Fruit fly (Drosophila melanogaster): ENCODE results near the gene Inx2.

The Inx2 gene

dm6 chrX:7034892-7035291 lies 36.4 kb downstream of the Inx2 start:
- TF ChIP-seq CG5204 (GFP tag; optimal IDR thresholded peaks at IDR 0.05) (no peak), cnc (optimal IDR thresholded peaks at IDR 0.05) (no peak), Clk (GFP tag; optimal IDR thresholded peaks at IDR 0.05) (no peak), kay (GFP tag; ENCODE audit: borderline replicate concordance) (no peak)

- TF ChIP-seq CG12768 (GFP tag; optimal IDR thresholded peaks at IDR 0.05) (no peak), pad (GFP tag; optimal IDR thresholded peaks at IDR 0.05) (no peak), toe (GFP tag; optimal IDR thresholded peaks at IDR 0.05) (no peak), Clk (GFP tag; optimal IDR thresholded peaks at IDR 0.05) (no peak), cnc (optimal IDR thresholded peaks at IDR 0.05) (no peak), bab1 (GFP tag; optimal IDR thresholded peaks at IDR 0.05) (no peak), CG7045 (GFP tag; optimal IDR thresholded peaks at IDR 0.05) (no peak), ovo (GFP tag; optimal IDR thresholded peaks at IDR 0.05) (no peak), cic (GFP tag; optimal IDR thresholded peaks at IDR 0.05) (no peak), Crg-1 (GFP tag; optimal IDR thresholded peaks at IDR 0.05) (no peak), CG7101 (tag; optimal IDR thresholded peaks at IDR 0.05) (no peak), kay (GFP tag; ENCODE audit: borderline replicate concordance) (no peak), CG1620 (GFP tag; optimal IDR thresholded peaks at IDR 0.05) (no peak), Hr96 (GFP tag; optimal IDR thresholded peaks at IDR 0.05) (no peak), Mnt (GFP tag; optimal IDR thresholded peaks at IDR 0.05) (no peak)
These were observed 38.6 kb downstream of the Inx2 start for dm6 chrX:7037061-7037460.

DNA sequence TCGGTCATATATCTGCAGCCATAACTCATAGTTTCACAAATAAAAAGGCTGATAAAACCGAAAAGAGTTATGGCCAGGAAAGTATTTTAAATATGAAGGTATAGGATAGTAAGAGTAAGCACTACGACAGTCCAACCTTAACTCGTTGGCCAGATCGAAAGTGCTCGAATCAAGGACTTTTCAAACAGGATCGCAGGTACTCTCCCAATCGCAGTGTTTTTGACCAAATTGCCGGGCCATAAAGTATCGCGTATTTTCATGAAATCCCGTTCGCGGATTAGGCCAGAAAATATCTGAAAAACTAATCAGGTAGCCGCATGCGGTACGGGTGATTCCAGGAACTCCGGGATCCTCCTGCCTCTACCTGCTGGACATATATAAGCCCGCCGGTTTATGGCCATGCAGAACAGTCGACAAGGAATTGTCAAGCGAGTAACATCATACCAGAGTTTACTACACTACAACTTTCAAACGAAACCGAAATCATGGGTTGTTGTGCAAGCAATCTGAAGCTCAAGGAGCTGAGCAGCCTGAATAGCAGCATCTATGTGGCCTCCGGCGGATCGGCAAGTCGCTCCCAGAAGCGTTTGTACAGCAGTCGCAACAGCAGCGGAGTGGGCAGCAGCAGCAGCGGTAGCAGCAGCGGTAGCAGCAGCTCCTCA lies 41.9 kb downstream of the Inx2 start, which contains the start of gene CG14427:
Gene CG14427, plus strand, starts transcription at position 399 of the 662 bp plus-strand sequence.
- TF ChIP-seq Crg-1 (GFP tag; optimal IDR thresholded peaks at IDR 0.05) (no peak), cic (GFP tag; optimal IDR thresholded peaks at IDR 0.05) (no peak), CG33017 (tag; optimal IDR thresholded peaks at IDR 0.05) (no peak), Hr96 (GFP tag; optimal IDR thresholded peaks at IDR 0.05) (no peak), CG11617 (GFP tag; optimal IDR thresholded peaks at IDR 0.05) (no peak), toe (GFP tag; optimal IDR thresholded peaks at IDR 0.05) (no peak), cnc (optimal IDR thresholded peaks at IDR 0.05) (no peak), tj (GFP tag; optimal IDR thresholded peaks at IDR 0.05) (no peak), CG14711 (tag; optimal IDR thresholded peaks at IDR 0.05) (no peak), pad (GFP tag; optimal IDR thresholded peaks at IDR 0.05) (no peak), CG7101 (tag; optimal IDR thresholded peaks at IDR 0.05) (no peak), kay (GFP tag; ENCODE audit: borderline replicate concordance) (no peak)

DNA sequence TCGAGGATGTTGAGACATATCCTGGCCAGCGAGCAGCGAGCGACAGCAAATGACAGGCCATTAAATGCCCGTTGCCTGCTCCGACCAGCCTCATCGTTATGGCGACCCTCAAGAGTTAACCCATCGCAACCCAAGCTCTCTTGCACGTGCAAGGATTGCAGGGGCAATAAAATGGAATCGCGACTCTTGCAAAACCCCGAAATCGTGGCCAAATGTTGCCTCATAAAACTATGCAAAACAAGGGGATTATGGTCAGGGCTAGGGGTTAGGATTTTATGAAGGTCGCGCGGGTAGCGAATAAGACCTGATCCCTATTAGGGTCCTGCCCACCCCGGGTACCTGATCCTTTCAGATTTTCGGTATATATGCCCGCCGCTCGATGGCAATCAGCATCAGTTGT lies 50.6 kb downstream of the Inx2 start, which contains the start of gene nullo:
Gene nullo, plus strand, starts transcription at position 390 of the 400 bp plus-strand sequence.
- TF ChIP-seq CG33017 (tag; optimal IDR thresholded peaks at IDR 0.05) (no peak), CG7045 (GFP tag; optimal IDR thresholded peaks at IDR 0.05) (no peak), tj (GFP tag; optimal IDR thresholded peaks at IDR 0.05) (no peak), Mnt (GFP tag; optimal IDR thresholded peaks at IDR 0.05) (no peak), CG1620 (GFP tag; optimal IDR thresholded peaks at IDR 0.05) (no peak)

Data from whole organism, adult.